Fruit fly (Drosophila melanogaster) whole organism, embryonic: Measurements from ENCODE around the gene sick.

Source experiments
- CG10959 ChIP-seq: fragments of 200-800 bp; sonication (Bioruptor generic); IDR thresholded peaks from 2 replicates; pipeline ENCODE4 v1.3.6; 2022; ENCODE audit warnings: missing biosample characterization, missing genetic modification characterization
- CG11504 ChIP-seq: fragments of 200-800 bp; sonication (Bioruptor generic); optimal IDR thresholded peaks from 3 replicates; lab custom pipeline; 2019; ENCODE audit warnings: missing biosample characterization, mild to moderate bottlenecking, missing genetic modification characterization, moderate library complexity
- CG13296 ChIP-seq: fragments of 200-800 bp; sonication (Bioruptor generic); optimal IDR thresholded peaks from 3 replicates; lab custom pipeline; 2018; ENCODE audit warnings: missing biosample characterization, mild to moderate bottlenecking, missing genetic modification characterization
- Dfd ChIP-seq, 2 experiments: fragments of >200 bp; optimal IDR thresholded peaks; 2 replicates each; lab custom pipeline; 2017; ENCODE audit warnings: missing biosample characterization in 2 of 2, missing genetic modification characterization in 2 of 2
- Xbp1 ChIP-seq: fragments of 200-800 bp; sonication (Bioruptor generic); optimal IDR thresholded peaks from 3 replicates; lab custom pipeline; 2016; ENCODE audit warnings: missing biosample characterization, mild to moderate bottlenecking, missing genetic modification characterization
- ap ChIP-seq: fragments of 200-800 bp; sonication (Bioruptor generic); IDR thresholded peaks from 2 replicates; pipeline ENCODE4 v1.3.6; 2022; ENCODE audit warnings: missing biosample characterization, missing genetic modification characterization
- danr ChIP-seq: fragments of 200-800 bp; sonication (Bioruptor generic); IDR thresholded peaks from 2 replicates; pipeline ENCODE4 v1.3.6; 2022; ENCODE audit warnings: missing biosample characterization, missing genetic modification characterization
- dpn ChIP-seq, 2 experiments: fragments of 200-800 bp; sonication (Bioruptor generic); optimal IDR thresholded peaks; 3 replicates each; lab custom pipeline; 2016; ENCODE audit warnings: missing biosample characterization in 2 of 2, missing genetic modification characterization in 2 of 2
- sd ChIP-seq: fragments of 200-800 bp; sonication (Bioruptor generic); optimal IDR thresholded peaks from 3 replicates; lab custom pipeline; 2018; ENCODE audit warnings: missing biosample characterization, mild to moderate bottlenecking, missing genetic modification characterization, moderate library complexity
- stc ChIP-seq: fragments of 200-800 bp; sonication (Bioruptor generic); IDR thresholded peaks from 2 replicates; pipeline ENCODE4 v1.3.6; 2022; ENCODE audit warnings: missing biosample characterization, missing genetic modification characterization
- usp ChIP-seq: fragments of >200 bp; optimal IDR thresholded peaks from 2 replicates; lab custom pipeline; 2017; ENCODE audit warnings: missing biosample characterization, missing genetic modification characterization

- TF ChIP-seq danr (GFP tag; lab: Robert Waterston, UW), result no peak
- peak; percentile 34 for TF ChIP-seq CG11504 (tag; lab: Kevin White, UChicago)
- TF ChIP-seq stc, result no peak
- no peak for TF ChIP-seq CG13296 (GFP tag; lab: Kevin White, UChicago)
- no peak for TF ChIP-seq usp
- TF ChIP-seq CG10959 (GFP tag; lab: Robert Waterston, UW), result no peak
- TF ChIP-seq Xbp1 (GFP tag; lab: Kevin White, UChicago), result no peak
- no peak for TF ChIP-seq sd (tag; lab: Kevin White, UChicago)
- no peak for TF ChIP-seq ap (GFP tag; lab: Robert Waterston, UW)
- no peak for TF ChIP-seq dpn (GFP tag; optimal IDR thresholded peaks at IDR 0.05; lab: Kevin White, UChicago)
- TF ChIP-seq Dfd (GFP tag; optimal IDR thresholded peaks at IDR 0.05; lab: Kevin White, UChicago), result no peak
Observed at dm6 chr2L:19998139-19998538, 202.0 kb downstream of the sick start.
